Worm (Caenorhabditis elegans) whole organism, L2 larva: ENCODE results near the gene gcy-31.

Experiments
- C34F6.9 ChIP-seq: fragments of 150-350 bp; optimal IDR thresholded peaks from 2 replicates; lab custom pipeline; 2014; ENCODE audit warnings: missing biosample characterization, missing genetic modification characterization
- F13H6.1 ChIP-seq: sonication (generic microtip); optimal IDR thresholded peaks from 2 replicates; lab custom pipeline; 2016; ENCODE audit warnings: missing genetic modification characterization, missing compliant biosample characterization
- R02D3.7 ChIP-seq: fragments of 150-350 bp; optimal IDR thresholded peaks from 2 replicates; lab custom pipeline; 2014; ENCODE audit warnings: missing biosample characterization, missing genetic modification characterization
- Y55F3AM.14 ChIP-seq: fragments of 200-800 bp; sonication (Bioruptor generic); optimal IDR thresholded peaks from 2 replicates; lab custom pipeline; 2018; ENCODE audit warnings: mild to moderate bottlenecking, missing genetic modification characterization, missing compliant biosample characterization
- ZK546.5 ChIP-seq: sonication (generic microtip); optimal IDR thresholded peaks from 2 replicates; lab custom pipeline; 2017; ENCODE audit warnings: missing biosample characterization, missing genetic modification characterization
- ama-1 ChIP-seq: fragments of 150-350 bp; optimal IDR thresholded peaks from 2 replicates; lab custom pipeline; 2018; ENCODE audit warnings: inconsistent platforms
- blmp-1 ChIP-seq: sonication (generic microtip); optimal IDR thresholded peaks from 2 replicates; lab custom pipeline; 2017; ENCODE audit warnings: missing genetic modification characterization, mild to moderate bottlenecking, missing compliant biosample characterization, antibody characterized with exemption, moderate library complexity; ENCODE audit not compliant: insufficient read depth
- ceh-16 ChIP-seq: fragments of 150-350 bp; optimal IDR thresholded peaks from 2 replicates; lab custom pipeline; 2014; ENCODE audit warnings: missing biosample characterization, missing genetic modification characterization
- ceh-82 ChIP-seq: fragments of 150-350 bp; optimal IDR thresholded peaks from 2 replicates; lab custom pipeline; 2014; ENCODE audit warnings: missing biosample characterization, missing genetic modification characterization
- crh-2 ChIP-seq: sonication (generic microtip); optimal IDR thresholded peaks from 2 replicates; lab custom pipeline; 2017; ENCODE audit warnings: missing biosample characterization, missing genetic modification characterization
- dmd-4 ChIP-seq: sonication (generic microtip); optimal IDR thresholded peaks from 2 replicates; lab custom pipeline; 2017; ENCODE audit warnings: missing biosample characterization, missing genetic modification characterization
- egl-27 ChIP-seq: sonication (generic microtip); optimal IDR thresholded peaks from 3 replicates; lab custom pipeline; 2017; ENCODE audit warnings: missing biosample characterization, missing genetic modification reagents, missing genetic modification characterization
- elt-1 ChIP-seq: fragments of 150-350 bp; optimal IDR thresholded peaks from 2 replicates; lab custom pipeline; 2014; ENCODE audit warnings: missing biosample characterization, missing genetic modification characterization
- elt-3 ChIP-seq: sonication (generic microtip); optimal IDR thresholded peaks from 2 replicates; lab custom pipeline; 2017; ENCODE audit warnings: missing biosample characterization, missing genetic modification characterization
- fos-1 ChIP-seq: fragments of 150-350 bp; optimal IDR thresholded peaks from 2 replicates; lab custom pipeline; 2014; ENCODE audit warnings: missing biosample characterization, missing genetic modification characterization
- lin-11 ChIP-seq: fragments of 150-350 bp; sonication (generic microtip); optimal IDR thresholded peaks from 2 replicates; lab custom pipeline; 2014; ENCODE audit warnings: missing biosample characterization, missing genetic modification characterization, inconsistent platforms, mixed read lengths
- lin-13 ChIP-seq: fragments of 150-350 bp; optimal IDR thresholded peaks from 2 replicates; lab custom pipeline; 2014; ENCODE audit warnings: missing biosample characterization, missing genetic modification reagents, missing genetic modification characterization
- lin-39 ChIP-seq: fragments of 150-350 bp; optimal IDR thresholded peaks from 2 replicates; lab custom pipeline; 2014; ENCODE audit warnings: missing biosample characterization, missing genetic modification reagents, missing genetic modification characterization
- lsy-2 ChIP-seq, 2 experiments: fragments of 150-350 bp in 1 of 2; sonication (generic microtip) in 1 of 2; optimal IDR thresholded peaks; 2 replicates each; lab custom pipeline; 2014 to 2017; ENCODE audit warnings: missing biosample characterization in 2 of 2, missing genetic modification characterization in 2 of 2
- mab-5 ChIP-seq: fragments of 150-350 bp; optimal IDR thresholded peaks from 2 replicates; lab custom pipeline; 2014; ENCODE audit warnings: missing biosample characterization, missing genetic modification characterization
- nhr-10 ChIP-seq: sonication (generic microtip); optimal IDR thresholded peaks from 2 replicates; lab custom pipeline; 2017; ENCODE audit warnings: missing biosample characterization, missing genetic modification characterization
- nhr-12 ChIP-seq: fragments of 150-350 bp; optimal IDR thresholded peaks from 2 replicates; lab custom pipeline; 2014; ENCODE audit warnings: missing biosample characterization, missing genetic modification characterization
- nhr-129 ChIP-seq: fragments of 150-350 bp; optimal IDR thresholded peaks from 2 replicates; lab custom pipeline; 2014; ENCODE audit warnings: missing biosample characterization, missing genetic modification characterization
- nhr-21 ChIP-seq: fragments of 150-350 bp; optimal IDR thresholded peaks from 2 replicates; lab custom pipeline; 2014; ENCODE audit warnings: missing biosample characterization, missing genetic modification characterization
- nhr-23 ChIP-seq: fragments of 150-350 bp; optimal IDR thresholded peaks from 2 replicates; lab custom pipeline; 2014; ENCODE audit warnings: missing biosample characterization, missing genetic modification reagents, missing genetic modification characterization
- nhr-237 ChIP-seq: fragments of 150-350 bp; optimal IDR thresholded peaks from 2 replicates; lab custom pipeline; 2014; ENCODE audit warnings: missing biosample characterization, missing genetic modification characterization
- nhr-25 ChIP-seq: fragments of 150-350 bp; sonication (generic microtip); optimal IDR thresholded peaks from 3 replicates; lab custom pipeline; 2014; ENCODE audit warnings: missing biosample characterization, missing genetic modification characterization
- nhr-6 ChIP-seq: fragments of 150-350 bp; optimal IDR thresholded peaks from 2 replicates; lab custom pipeline; 2014; ENCODE audit warnings: missing biosample characterization, missing genetic modification characterization
- peb-1 ChIP-seq: fragments of 150-350 bp; optimal IDR thresholded peaks from 2 replicates; lab custom pipeline; 2014; ENCODE audit warnings: missing biosample characterization, missing genetic modification characterization
- sem-4 ChIP-seq: fragments of 150-350 bp; optimal IDR thresholded peaks from 2 replicates; lab custom pipeline; 2014; ENCODE audit warnings: missing biosample characterization, missing genetic modification reagents, missing genetic modification characterization
- skn-1 ChIP-seq: sonication (generic microtip); optimal IDR thresholded peaks from 2 replicates; lab custom pipeline; 2017; ENCODE audit warnings: missing biosample characterization, missing genetic modification characterization
- sma-3 ChIP-seq: sonication (generic microtip); optimal IDR thresholded peaks from 2 replicates; lab custom pipeline; 2016; ENCODE audit warnings: missing genetic modification reagents, missing genetic modification characterization, missing compliant biosample characterization
- sma-9 ChIP-seq, 2 experiments: fragments of 150-350 bp in 1 of 2; sonication (generic microtip) in 1 of 2; optimal IDR thresholded peaks; 2 replicates each; lab custom pipeline; 2014 to 2016; ENCODE audit warnings: missing genetic modification characterization in 2 of 2, mild to moderate bottlenecking in 1 of 2, missing biosample characterization in 1 of 2, missing compliant biosample characterization in 1 of 2, missing genetic modification reagents in 1 of 2, moderate library complexity in 1 of 2
- snpc-4 ChIP-seq: fragments of 150-350 bp; optimal IDR thresholded peaks from 2 replicates; lab custom pipeline; 2014; ENCODE audit warnings: missing biosample characterization, missing genetic modification characterization
- unc-55 ChIP-seq: fragments of 150-350 bp; sonication (generic microtip); optimal IDR thresholded peaks from 3 replicates; lab custom pipeline; 2014; ENCODE audit warnings: missing biosample characterization, missing genetic modification reagents, missing genetic modification characterization
- zag-1 ChIP-seq: fragments of 150-350 bp; optimal IDR thresholded peaks from 2 replicates; lab custom pipeline; 2014; ENCODE audit warnings: missing biosample characterization, missing genetic modification characterization
- ztf-11 ChIP-seq: sonication (generic microtip); optimal IDR thresholded peaks from 2 replicates; lab custom pipeline; 2017; ENCODE audit warnings: missing biosample characterization, missing genetic modification characterization
- ztf-4 ChIP-seq: fragments of 150-350 bp; optimal IDR thresholded peaks from 2 replicates; lab custom pipeline; 2014; ENCODE audit warnings: missing biosample characterization, missing genetic modification characterization

gcy-31 gene

DNA sequence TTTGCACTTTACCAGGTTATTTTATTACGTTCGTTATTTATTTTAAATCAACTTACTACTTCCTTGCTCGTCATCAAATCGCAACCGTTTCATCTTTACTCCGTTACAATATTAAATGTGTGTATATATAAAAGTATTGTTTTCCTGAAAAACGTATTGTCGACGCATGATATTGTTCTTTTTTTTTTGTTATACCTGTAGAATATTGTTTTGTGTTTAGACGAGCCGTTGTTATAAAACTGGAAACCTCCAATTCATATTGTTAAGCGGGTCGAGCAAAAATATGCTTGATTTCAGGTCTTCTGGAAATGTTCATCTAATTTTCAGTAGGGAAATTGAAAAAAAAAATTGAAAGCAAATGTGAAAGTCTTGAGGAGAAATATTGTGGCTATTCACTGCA is 11.6 kb upstream of the gcy-31 start, which contains the start of gene gid-2:
Gene gid-2 (minus strand): TSS at position 101 of the 400 bp plus-strand sequence.
- no peak for TF ChIP-seq snpc-4 (tag; lab: Kevin White, UChicago)
- peak; percentile 5 for TF ChIP-seq C34F6.9 (tag; lab: Kevin White, UChicago)

ce11 chrX:2435353-2435752 is 8.0 kb upstream of the gcy-31 start:
- TF ChIP-seq nhr-23 (tag; lab: Kevin White, UChicago): no peak
- TF ChIP-seq nhr-12: no peak
- TF ChIP-seq C34F6.9 (tag; lab: Kevin White, UChicago): no peak
- no peak for TF ChIP-seq nhr-237 (tag; lab: Kevin White, UChicago)
- no peak for TF ChIP-seq nhr-10 (tag; lab: Kevin White, UChicago)
- TF ChIP-seq blmp-1 (tag; lab: Kevin White, UChicago): no peak
- TF ChIP-seq zag-1 (tag; lab: Kevin White, UChicago): no peak

- TF ChIP-seq nhr-237 (tag; lab: Kevin White, UChicago) (no peak), ama-1 (lab: Kevin White, UChicago) (no peak), elt-1 (tag; lab: Kevin White, UChicago) (no peak), F13H6.1 (tag; lab: Kevin White, UChicago) (no peak), ztf-11 (tag; lab: Kevin White, UChicago) (no peak), lin-13 (no peak), nhr-10 (tag; lab: Kevin White, UChicago) (no peak), lsy-2 (tag; optimal IDR thresholded peaks at IDR 0.05; lab: Kevin White, UChicago) (no peak), mab-5 (tag; lab: Kevin White, UChicago) (no peak), lin-39 (tag; lab: Kevin White, UChicago) (no peak), R02D3.7 (no peak), lin-11 (no peak), crh-2 (tag; lab: Kevin White, UChicago) (no peak), Y55F3AM.14 (no peak), nhr-25 (tag; lab: Kevin White, UChicago) (no peak)
Measured at ce11 chrX:2433805-2434204, 6.5 kb upstream of the gcy-31 start.

- peak; percentile 7 for TF ChIP-seq ceh-16 (tag; lab: Kevin White, UChicago)
- peak; percentile 40 for TF ChIP-seq crh-2 (tag; lab: Kevin White, UChicago)
- peak; percentile 78 for TF ChIP-seq F13H6.1 (tag; lab: Kevin White, UChicago)
- peak; percentile 30 for TF ChIP-seq sem-4
- peak; percentile 38 for TF ChIP-seq nhr-21 (tag; lab: Kevin White, UChicago)
- TF ChIP-seq nhr-6 (tag; lab: Kevin White, UChicago): peak; percentile 9
- peak; percentile 30 for TF ChIP-seq nhr-25 (tag; lab: Kevin White, UChicago)
- peak; percentile 9 to 44 for TF ChIP-seq lsy-2 (tag; optimal IDR thresholded peaks at IDR 0.05; lab: Kevin White, UChicago)
- no peak for TF ChIP-seq lin-11
- TF ChIP-seq skn-1 (tag; lab: Kevin White, UChicago): no peak
- TF ChIP-seq dmd-4 (tag; lab: Kevin White, UChicago): no peak
- TF ChIP-seq fos-1 (tag; lab: Kevin White, UChicago): peak; percentile 93
- TF ChIP-seq elt-3 (tag; lab: Kevin White, UChicago): no peak
- peak; percentile 25 for TF ChIP-seq sma-3 (GFP tag; lab: Kevin White, UChicago)
- TF ChIP-seq sma-9 (GFP tag; optimal IDR thresholded peaks at IDR 0.05; lab: Kevin White, UChicago): peak; percentile 14
- no peak for TF ChIP-seq sma-9 (tag; optimal IDR thresholded peaks at IDR 0.05; lab: Kevin White, UChicago)
- TF ChIP-seq blmp-1 (tag; lab: Kevin White, UChicago): peak; percentile 36
- TF ChIP-seq ceh-82 (tag; lab: Kevin White, UChicago): no peak
- TF ChIP-seq ztf-4 (tag; lab: Kevin White, UChicago): no peak
- TF ChIP-seq egl-27 (tag; lab: Kevin White, UChicago): peak; percentile 19
- TF ChIP-seq nhr-129 (tag; lab: Kevin White, UChicago): peak; percentile 80
- no peak for TF ChIP-seq ZK546.5 (tag; lab: Kevin White, UChicago)
- TF ChIP-seq lin-13: no peak
- TF ChIP-seq zag-1 (tag; lab: Kevin White, UChicago): no peak
- TF ChIP-seq peb-1 (tag; lab: Kevin White, UChicago): no peak
- peak; percentile 41 for TF ChIP-seq unc-55 (GFP tag; lab: Kevin White, UChicago)
- no peak for TF ChIP-seq nhr-12
- peak; percentile 59 for TF ChIP-seq C34F6.9 (tag; lab: Kevin White, UChicago)
- no peak for TF ChIP-seq nhr-10 (tag; lab: Kevin White, UChicago)
Measured at ce11 chrX:2432459-2432858, 5.2 kb upstream of the gcy-31 start.
